Worm (Caenorhabditis elegans) whole organism, early embryonic: ENCODE data around the gene srg-1.

Source experiments
- B0310.2 ChIP-seq: sonication (generic microtip); optimal IDR thresholded peaks from 2 replicates; lab custom pipeline; 2016; ENCODE audit warnings: mild to moderate bottlenecking, missing genetic modification characterization, missing compliant biosample characterization
- F13C5.2 ChIP-seq: sonication (generic microtip); optimal IDR thresholded peaks from 2 replicates; lab custom pipeline; 2017; ENCODE audit warnings: mild to moderate bottlenecking, missing genetic modification characterization, inconsistent platforms, missing compliant biosample characterization
- aly-1 ChIP-seq: sonication (generic microtip); optimal IDR thresholded peaks from 2 replicates; lab custom pipeline; 2016; ENCODE audit warnings: missing genetic modification characterization, missing compliant biosample characterization
- ama-1 ChIP-seq: fragments of 150-350 bp; optimal IDR thresholded peaks from 2 replicates; lab custom pipeline; 2014
- ceh-13 ChIP-seq: fragments of 200-800 bp; sonication (Bioruptor generic); optimal IDR thresholded peaks from 2 replicates; lab custom pipeline; 2018; ENCODE audit warnings: mild to moderate bottlenecking, missing genetic modification characterization, missing compliant biosample characterization
- ceh-36 ChIP-seq: sonication (generic microtip); optimal IDR thresholded peaks from 2 replicates; lab custom pipeline; 2016; ENCODE audit warnings: missing genetic modification characterization, inconsistent platforms, missing compliant biosample characterization
- ets-7 ChIP-seq: sonication (generic microtip); optimal IDR thresholded peaks from 2 replicates; lab custom pipeline; 2016; ENCODE audit warnings: missing genotype, missing genetic modification characterization, missing compliant biosample characterization
- flt-1 ChIP-seq: fragments of 200-800 bp; sonication (Bioruptor generic); IDR thresholded peaks from 2 replicates; pipeline ENCODE4 v1.3.6; 2022; ENCODE audit warnings: missing genetic modification characterization, missing compliant biosample characterization
- hmbx-1 ChIP-seq: sonication (generic microtip); optimal IDR thresholded peaks from 2 replicates; lab custom pipeline; 2016; ENCODE audit warnings: mild to moderate bottlenecking, missing genetic modification characterization, missing compliant biosample characterization
- hmg-4 ChIP-seq: fragments of 200-800 bp; sonication (Bioruptor generic); optimal IDR thresholded peaks from 2 replicates; lab custom pipeline; 2018; ENCODE audit warnings: mild to moderate bottlenecking, missing genetic modification characterization, missing compliant biosample characterization
- hnd-1 ChIP-seq: sonication (generic microtip); optimal IDR thresholded peaks from 2 replicates; lab custom pipeline; 2016; ENCODE audit warnings: missing genetic modification characterization, missing compliant biosample characterization
- pes-1 ChIP-seq: fragments of 200-800 bp; sonication (Bioruptor generic); IDR thresholded peaks from 2 replicates; pipeline ENCODE4 v1.3.6; 2022; ENCODE audit warnings: missing genetic modification reagents, missing genetic modification characterization, missing compliant biosample characterization
- scrt-1 ChIP-seq: fragments of 200-800 bp; sonication (Bioruptor generic); IDR thresholded peaks from 2 replicates; pipeline ENCODE4 v1.3.6; 2022; ENCODE audit warnings: missing genetic modification characterization, missing compliant biosample characterization
- sea-1 ChIP-seq: fragments of 200-800 bp; sonication (Bioruptor generic); conservative IDR thresholded peaks from 2 replicates; pipeline ENCODE4 v1.3.6; 2022; ENCODE audit warnings: missing genetic modification characterization, missing compliant biosample characterization
- tbx-11 ChIP-seq: fragments of 200-800 bp; sonication (Bioruptor generic); IDR thresholded peaks from 2 replicates; pipeline ENCODE4 v1.3.6; 2022; ENCODE audit warnings: missing genetic modification characterization, missing compliant biosample characterization
- tbx-37 ChIP-seq: fragments of 200-800 bp; sonication (Bioruptor generic); conservative IDR thresholded peaks from 2 replicates; pipeline ENCODE4 v1.3.6; 2022; ENCODE audit warnings: missing genetic modification reagents, missing genetic modification characterization, missing compliant biosample characterization
- tra-4 ChIP-seq: sonication (generic microtip); optimal IDR thresholded peaks from 2 replicates; lab custom pipeline; 2017; ENCODE audit warnings: missing genetic modification characterization, missing compliant biosample characterization

The srg-1 gene

ce11 chrIII:6231880-6232279 is 26.3 kb downstream of the srg-1 start:
- no peak for TF ChIP-seq pes-1 (GFP tag; lab: Robert Waterston, UW)

ce11 chrIII:6230870-6231269 is 27.3 kb downstream of the srg-1 start, which contains the start of gene esyt-2:
TSS of gene esyt-2 (minus strand) at chrIII:6230970.
- no peak for TF ChIP-seq tra-4 (tag; lab: Kevin White, UChicago)
- no peak for TF ChIP-seq F13C5.2 (tag; lab: Kevin White, UChicago)
- TF ChIP-seq ceh-36 (tag; lab: Kevin White, UChicago) = no peak
- TF ChIP-seq tbx-11 (GFP tag; lab: Robert Waterston, UW) = no peak
- TF ChIP-seq flt-1 (GFP tag; lab: Robert Waterston, UW) = no peak
- TF ChIP-seq hnd-1 (tag; lab: Kevin White, UChicago) = no peak
- no peak for TF ChIP-seq scrt-1 (GFP tag; lab: Robert Waterston, UW)

- TF ChIP-seq tbx-11 (GFP tag; lab: Robert Waterston, UW) = no peak
- no peak for TF ChIP-seq scrt-1 (GFP tag; lab: Robert Waterston, UW)
- no peak for TF ChIP-seq ama-1 (lab: Kevin White, UChicago)
- no peak for TF ChIP-seq hmg-4
- no peak for TF ChIP-seq hmbx-1 (tag; lab: Kevin White, UChicago)
- TF ChIP-seq tbx-37 (GFP tag; lab: Robert Waterston, UW) = no peak
- no peak for TF ChIP-seq ceh-13 (GFP tag; lab: Kevin White, UChicago)
- no peak for TF ChIP-seq ceh-36 (tag; lab: Kevin White, UChicago)
- TF ChIP-seq ets-7 (tag; lab: Kevin White, UChicago) = no peak
- TF ChIP-seq pes-1 (GFP tag; lab: Robert Waterston, UW) = no peak
- no peak for TF ChIP-seq aly-1 (tag; lab: Kevin White, UChicago)
- TF ChIP-seq B0310.2 (tag; lab: Kevin White, UChicago) = no peak
- no peak for TF ChIP-seq hnd-1 (tag; lab: Kevin White, UChicago)
- TF ChIP-seq F13C5.2 (tag; lab: Kevin White, UChicago) = no peak
Measured at ce11 chrIII:6221403-6221802, 36.8 kb downstream of the srg-1 start.

ce11 chrIII:6216833-6217466 is 41.2 kb downstream of the srg-1 start, which contains the start of gene hot-4:
TSS of gene hot-4 (plus strand) at chrIII:6217416.
- TF ChIP-seq tra-4 (tag; lab: Kevin White, UChicago) (no peak), B0310.2 (tag; lab: Kevin White, UChicago) (no peak), ets-7 (tag; lab: Kevin White, UChicago) (no peak), ama-1 (lab: Kevin White, UChicago) (no peak), hmg-4 (no peak), ceh-13 (GFP tag; lab: Kevin White, UChicago) (no peak)

ce11 chrIII:6215943-6216342 is 42.2 kb downstream of the srg-1 start:
- TF ChIP-seq tbx-11 (GFP tag; lab: Robert Waterston, UW) (no peak), flt-1 (GFP tag; lab: Robert Waterston, UW) (no peak), ets-7 (tag; lab: Kevin White, UChicago) (no peak), aly-1 (tag; lab: Kevin White, UChicago) (no peak), hmbx-1 (tag; lab: Kevin White, UChicago) (no peak), F13C5.2 (tag; lab: Kevin White, UChicago) (no peak), sea-1 (GFP tag; lab: Robert Waterston, UW) (no peak), pes-1 (GFP tag; lab: Robert Waterston, UW) (no peak), ceh-36 (tag; lab: Kevin White, UChicago) (no peak), B0310.2 (tag; lab: Kevin White, UChicago) (no peak), hmg-4 (no peak), tbx-37 (GFP tag; lab: Robert Waterston, UW) (no peak)

ce11 chrIII:6215476-6215875 is 42.7 kb downstream of the srg-1 start, which contains the start of gene C23G10.11:
TSS of gene C23G10.11 (minus strand) at chrIII:6215576.
- TF ChIP-seq scrt-1 (GFP tag; lab: Robert Waterston, UW) (no peak), ets-7 (tag; lab: Kevin White, UChicago) (no peak), hnd-1 (tag; lab: Kevin White, UChicago) (no peak), pes-1 (GFP tag; lab: Robert Waterston, UW) (no peak), tbx-37 (GFP tag; lab: Robert Waterston, UW) (no peak), ceh-36 (tag; lab: Kevin White, UChicago) (no peak), ceh-13 (GFP tag; lab: Kevin White, UChicago) (no peak), B0310.2 (tag; lab: Kevin White, UChicago) (no peak), tra-4 (tag; lab: Kevin White, UChicago) (no peak)

ce11 chrIII:6213915-6214314 is 44.2 kb downstream of the srg-1 start, which contains the start of gene C23G10.10:
TSS of gene C23G10.10 (minus strand) at chrIII:6214015.
- no peak for TF ChIP-seq ceh-36 (tag; lab: Kevin White, UChicago)
- TF ChIP-seq hnd-1 (tag; lab: Kevin White, UChicago) = no peak
- no peak for TF ChIP-seq hmbx-1 (tag; lab: Kevin White, UChicago)
- no peak for TF ChIP-seq pes-1 (GFP tag; lab: Robert Waterston, UW)
- no peak for TF ChIP-seq ets-7 (tag; lab: Kevin White, UChicago)
- no peak for TF ChIP-seq tbx-37 (GFP tag; lab: Robert Waterston, UW)
- no peak for TF ChIP-seq F13C5.2 (tag; lab: Kevin White, UChicago)
- TF ChIP-seq B0310.2 (tag; lab: Kevin White, UChicago) = no peak
- no peak for TF ChIP-seq tra-4 (tag; lab: Kevin White, UChicago)
- no peak for TF ChIP-seq aly-1 (tag; lab: Kevin White, UChicago)
- no peak for TF ChIP-seq ceh-13 (GFP tag; lab: Kevin White, UChicago)
- no peak for TF ChIP-seq ama-1 (lab: Kevin White, UChicago)
- TF ChIP-seq flt-1 (GFP tag; lab: Robert Waterston, UW) = no peak
- TF ChIP-seq tbx-11 (GFP tag; lab: Robert Waterston, UW) = no peak
- no peak for TF ChIP-seq scrt-1 (GFP tag; lab: Robert Waterston, UW)
- no peak for TF ChIP-seq hmg-4
- no peak for TF ChIP-seq sea-1 (GFP tag; lab: Robert Waterston, UW)
